Worm (Caenorhabditis elegans) whole organism, late embryonic: Measurements from ENCODE around the gene srv-9.

Experiments
- F13H6.1 ChIP-seq: sonication (generic microtip); optimal IDR thresholded peaks from 2 replicates; lab custom pipeline; 2016; ENCODE audit warnings: missing genetic modification characterization, missing compliant biosample characterization
- K02D7.2 ChIP-seq: sonication (generic microtip); optimal IDR thresholded peaks from 2 replicates; lab custom pipeline; 2017; ENCODE audit warnings: mild to moderate bottlenecking, missing genetic modification characterization, missing compliant biosample characterization
- T23F11.4 ChIP-seq: fragments of 200-800 bp; sonication (Bioruptor generic); optimal IDR thresholded peaks from 2 replicates; lab custom pipeline; 2018; ENCODE audit warnings: mild to moderate bottlenecking, missing genetic modification characterization, missing compliant biosample characterization
- ahr-1 ChIP-seq: sonication (generic microtip); optimal IDR thresholded peaks from 2 replicates; lab custom pipeline; 2016; ENCODE audit warnings: missing genetic modification characterization, missing compliant biosample characterization
- ceh-14 ChIP-seq: sonication (generic microtip); optimal IDR thresholded peaks from 2 replicates; lab custom pipeline; 2016; ENCODE audit warnings: missing genotype, missing genetic modification characterization, missing compliant biosample characterization
- ceh-19 ChIP-seq: fragments of 200-800 bp; sonication (Bioruptor generic); optimal IDR thresholded peaks from 2 replicates; lab custom pipeline; 2018; ENCODE audit warnings: mild to moderate bottlenecking, missing genetic modification characterization, missing compliant biosample characterization
- ceh-2 ChIP-seq: sonication (generic microtip); optimal IDR thresholded peaks from 2 replicates; lab custom pipeline; 2016; ENCODE audit warnings: missing genotype, missing genetic modification characterization, missing compliant biosample characterization
- ceh-24 ChIP-seq: sonication (generic microtip); optimal IDR thresholded peaks from 2 replicates; lab custom pipeline; 2016; ENCODE audit warnings: mild to moderate bottlenecking, missing genetic modification characterization, missing compliant biosample characterization
- ceh-30 ChIP-seq: fragments of 150-350 bp; optimal IDR thresholded peaks from 2 replicates; lab custom pipeline; 2014; ENCODE audit warnings: missing biosample characterization, missing genetic modification characterization
- ceh-45 ChIP-seq: fragments of 200-800 bp; sonication (Bioruptor generic); IDR thresholded peaks from 2 replicates; pipeline ENCODE4 v1.3.6; 2022; ENCODE audit warnings: missing genetic modification reagents, missing genetic modification characterization, missing compliant biosample characterization
- che-1 ChIP-seq: sonication (generic microtip); optimal IDR thresholded peaks from 2 replicates; lab custom pipeline; 2016; ENCODE audit warnings: mild to moderate bottlenecking, missing genetic modification characterization, missing compliant biosample characterization
- dmd-4 ChIP-seq: sonication (generic microtip); optimal IDR thresholded peaks from 2 replicates; lab custom pipeline; 2016; ENCODE audit warnings: borderline replicate concordance, missing genetic modification characterization, missing compliant biosample characterization
- dve-1 ChIP-seq: sonication (generic microtip); optimal IDR thresholded peaks from 2 replicates; lab custom pipeline; 2017; ENCODE audit warnings: antibody characterized with exemption, mild to moderate bottlenecking, missing genetic modification characterization, missing compliant biosample characterization
- elt-2 ChIP-seq: sonication (generic microtip); optimal IDR thresholded peaks from 2 replicates; lab custom pipeline; 2016; ENCODE audit warnings: missing genetic modification reagents, missing genetic modification characterization, missing compliant biosample characterization
- ets-4 ChIP-seq: sonication (generic microtip); optimal IDR thresholded peaks from 2 replicates; lab custom pipeline; 2016; ENCODE audit warnings: missing genetic modification characterization, missing compliant biosample characterization
- eyg-1 ChIP-seq: sonication (generic microtip); optimal IDR thresholded peaks from 2 replicates; lab custom pipeline; 2016; ENCODE audit warnings: missing genotype, missing genetic modification characterization, missing compliant biosample characterization
- fax-1 ChIP-seq: sonication (generic microtip); optimal IDR thresholded peaks from 2 replicates; lab custom pipeline; 2016; ENCODE audit warnings: missing genotype, missing genetic modification characterization, missing compliant biosample characterization
- fkh-10 ChIP-seq: fragments of 150-350 bp; optimal IDR thresholded peaks from 2 replicates; lab custom pipeline; 2014; ENCODE audit warnings: missing biosample characterization, missing genetic modification reagents, missing genetic modification characterization
- fkh-6 ChIP-seq: sonication (generic microtip); optimal IDR thresholded peaks from 2 replicates; lab custom pipeline; 2016; ENCODE audit warnings: missing genetic modification characterization, missing compliant biosample characterization
- hlh-30 ChIP-seq: sonication (generic microtip); optimal IDR thresholded peaks from 2 replicates; lab custom pipeline; 2017; ENCODE audit warnings: antibody characterized with exemption, missing genetic modification characterization, missing compliant biosample characterization; ENCODE audit not compliant: insufficient read depth
- hlh-6 ChIP-seq: sonication (generic microtip); optimal IDR thresholded peaks from 2 replicates; lab custom pipeline; 2016; ENCODE audit warnings: missing genotype, missing genetic modification characterization, missing compliant biosample characterization
- lim-6 ChIP-seq: sonication (generic microtip); optimal IDR thresholded peaks from 2 replicates; lab custom pipeline; 2016; ENCODE audit warnings: missing genetic modification characterization, missing compliant biosample characterization
- madf-2 ChIP-seq: sonication (generic microtip); optimal IDR thresholded peaks from 2 replicates; lab custom pipeline; 2017; ENCODE audit warnings: missing genetic modification characterization, missing compliant biosample characterization
- nhr-232 ChIP-seq: sonication (generic microtip); optimal IDR thresholded peaks from 2 replicates; lab custom pipeline; 2016; ENCODE audit warnings: missing genetic modification characterization, missing compliant biosample characterization
- pax-1 ChIP-seq: fragments of 150-350 bp; optimal IDR thresholded peaks from 2 replicates; lab custom pipeline; 2014; ENCODE audit warnings: missing biosample characterization, missing genetic modification characterization
- pha-4 ChIP-seq: fragments of 150-350 bp; optimal IDR thresholded peaks from 2 replicates; lab custom pipeline; 2018; ENCODE audit warnings: missing biosample characterization, missing genetic modification reagents, missing genetic modification characterization
- pros-1 ChIP-seq: fragments of 150-350 bp; optimal IDR thresholded peaks from 2 replicates; lab custom pipeline; 2014; ENCODE audit warnings: missing biosample characterization, missing genetic modification reagents, missing genetic modification characterization
- rnt-1 ChIP-seq: sonication (generic microtip); optimal IDR thresholded peaks from 2 replicates; lab custom pipeline; 2016; ENCODE audit warnings: missing genetic modification characterization, missing compliant biosample characterization
- sdc-2 ChIP-seq: sonication (generic microtip); optimal IDR thresholded peaks from 2 replicates; lab custom pipeline; 2016; ENCODE audit warnings: missing genotype, missing genetic modification characterization, missing compliant biosample characterization
- tbx-7 ChIP-seq: sonication (generic microtip); optimal IDR thresholded peaks from 2 replicates; lab custom pipeline; 2016; ENCODE audit warnings: missing genotype, missing genetic modification characterization, missing compliant biosample characterization
- ttx-3 ChIP-seq: sonication (generic microtip); optimal IDR thresholded peaks from 2 replicates; lab custom pipeline; 2016; ENCODE audit warnings: missing genetic modification reagents, missing genetic modification characterization, missing compliant biosample characterization
- unc-42 ChIP-seq: sonication (generic microtip); optimal IDR thresholded peaks from 2 replicates; lab custom pipeline; 2016; ENCODE audit warnings: missing genotype, missing genetic modification characterization, missing compliant biosample characterization
- unc-55 ChIP-seq: sonication (generic microtip); optimal IDR thresholded peaks from 2 replicates; lab custom pipeline; 2017; ENCODE audit warnings: missing biosample characterization, missing genetic modification reagents, missing genetic modification characterization
- unc-86 ChIP-seq: sonication (generic microtip); optimal IDR thresholded peaks from 2 replicates; lab custom pipeline; 2016; ENCODE audit warnings: missing genetic modification characterization, missing compliant biosample characterization

srv-9 gene

DNA sequence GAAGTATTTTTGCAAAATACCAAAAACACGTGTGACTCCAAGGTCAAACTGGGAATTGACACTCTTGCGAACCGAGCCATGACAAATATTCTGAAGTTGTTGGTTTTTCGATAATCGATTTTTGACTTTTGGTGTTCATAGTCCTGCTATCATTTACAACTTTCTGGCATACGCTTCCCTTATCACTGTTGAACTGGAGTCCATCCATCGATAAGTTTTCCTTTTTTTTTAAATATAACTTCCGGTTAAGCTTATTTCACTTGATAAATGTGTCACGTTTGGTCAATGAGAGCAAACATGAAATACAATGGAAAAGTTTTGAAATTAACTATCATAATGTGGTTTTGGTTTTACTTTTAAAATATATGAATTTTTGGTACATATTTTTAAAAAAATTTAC is 1.2 kb downstream of the srv-9 start:
- no peak for TF ChIP-seq hlh-30 (tag; lab: Kevin White, UChicago)
- TF ChIP-seq pax-1 (tag; lab: Kevin White, UChicago): no peak
- no peak for TF ChIP-seq rnt-1
- no peak for TF ChIP-seq dmd-4 (tag; lab: Kevin White, UChicago)
- no peak for TF ChIP-seq madf-2 (tag; lab: Kevin White, UChicago)
- no peak for TF ChIP-seq ceh-45 (GFP tag; lab: Robert Waterston, UW)
- no peak for TF ChIP-seq K02D7.2 (tag; lab: Kevin White, UChicago)
- TF ChIP-seq nhr-232: no peak
- TF ChIP-seq fkh-10 (GFP tag; lab: Kevin White, UChicago): no peak

DNA sequence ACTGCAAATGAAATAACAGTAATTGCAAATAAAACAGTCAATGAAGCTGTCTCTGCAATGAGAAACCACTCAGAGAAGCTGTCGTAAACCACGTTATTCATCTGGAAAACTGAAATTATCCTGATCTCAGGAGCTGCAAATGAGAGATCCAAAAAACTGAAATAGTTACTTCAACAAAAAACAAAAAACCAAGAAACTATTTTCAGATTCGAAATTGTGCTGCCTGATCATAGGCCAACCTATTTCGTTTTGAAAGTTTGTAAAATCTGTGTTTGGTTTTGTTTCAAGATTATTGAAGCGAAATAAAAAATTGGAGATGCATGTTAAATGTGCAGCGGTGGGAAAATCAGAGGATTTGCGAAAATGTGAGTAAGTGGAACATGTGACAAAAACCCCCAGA is 2.3 kb downstream of the srv-9 start, which contains the start of gene srv-8:
Gene srv-8, minus strand, starts transcription at position 101 of the 400 bp plus-strand sequence.
- TF ChIP-seq F13H6.1 (tag; lab: Kevin White, UChicago): no peak
- no peak for TF ChIP-seq ttx-3 (tag; lab: Kevin White, UChicago)
- no peak for TF ChIP-seq pros-1 (tag; lab: Kevin White, UChicago)
- no peak for TF ChIP-seq unc-86 (tag; lab: Kevin White, UChicago)
- TF ChIP-seq che-1: no peak
- TF ChIP-seq tbx-7 (tag; lab: Kevin White, UChicago): no peak
- TF ChIP-seq ets-4 (tag; lab: Kevin White, UChicago): no peak
- no peak for TF ChIP-seq fax-1 (tag; lab: Kevin White, UChicago)

DNA sequence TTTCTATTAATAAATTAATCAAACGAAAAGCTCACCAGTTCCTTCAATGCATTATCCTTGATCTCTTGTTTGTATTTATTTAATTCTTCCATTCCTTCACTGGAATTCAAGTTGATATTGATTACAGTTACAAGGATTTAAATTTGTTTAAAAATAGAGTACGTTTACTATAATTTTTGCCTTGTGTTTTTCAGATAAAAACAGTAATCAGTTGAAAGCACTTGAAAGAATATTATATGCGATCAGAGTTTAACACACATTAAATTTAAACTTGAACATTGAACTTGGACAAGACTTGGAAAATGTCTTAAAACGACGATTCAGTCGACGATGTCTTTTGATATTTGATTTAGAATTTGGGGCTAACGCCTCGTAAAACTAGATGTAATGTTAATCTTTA is 5.4 kb downstream of the srv-9 start, which contains the start of gene F53F1.6:
Gene F53F1.6, minus strand, starts transcription at position 101 of the 400 bp plus-strand sequence.
- no peak for TF ChIP-seq T23F11.4 (GFP tag; lab: Kevin White, UChicago)

DNA sequence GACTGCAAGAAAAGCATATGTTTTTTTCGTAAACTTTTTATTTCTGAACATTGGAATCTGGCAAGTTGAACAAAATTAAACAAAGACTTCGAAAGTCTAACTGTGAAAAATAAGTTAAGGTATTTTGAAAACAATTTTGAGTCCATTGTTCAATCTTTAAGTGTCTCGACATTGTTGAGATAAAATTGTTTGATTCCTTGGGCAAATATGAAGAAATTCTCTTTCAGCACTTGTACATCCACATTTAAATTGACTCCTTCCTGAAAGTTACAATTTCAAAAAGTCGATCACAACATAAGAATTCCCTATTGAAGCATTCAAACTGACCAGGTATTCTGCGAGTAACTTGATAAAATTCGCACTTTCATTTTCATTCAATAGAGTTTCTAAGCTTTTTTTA is 6.9 kb downstream of the srv-9 start:
- TF ChIP-seq eyg-1 (tag; lab: Kevin White, UChicago) (no peak), hlh-6 (tag; lab: Kevin White, UChicago) (no peak), ets-4 (tag; lab: Kevin White, UChicago) (no peak), elt-2 (tag; lab: Kevin White, UChicago) (no peak), ceh-30 (tag; lab: Kevin White, UChicago) (no peak), unc-55 (GFP tag; lab: Kevin White, UChicago) (no peak), ceh-19 (no peak), che-1 (no peak), unc-86 (tag; lab: Kevin White, UChicago) (no peak), unc-42 (tag; lab: Kevin White, UChicago) (no peak), ceh-2 (no peak), dve-1 (tag; lab: Kevin White, UChicago) (no peak), lim-6 (tag; lab: Kevin White, UChicago) (no peak), ceh-24 (no peak)

DNA sequence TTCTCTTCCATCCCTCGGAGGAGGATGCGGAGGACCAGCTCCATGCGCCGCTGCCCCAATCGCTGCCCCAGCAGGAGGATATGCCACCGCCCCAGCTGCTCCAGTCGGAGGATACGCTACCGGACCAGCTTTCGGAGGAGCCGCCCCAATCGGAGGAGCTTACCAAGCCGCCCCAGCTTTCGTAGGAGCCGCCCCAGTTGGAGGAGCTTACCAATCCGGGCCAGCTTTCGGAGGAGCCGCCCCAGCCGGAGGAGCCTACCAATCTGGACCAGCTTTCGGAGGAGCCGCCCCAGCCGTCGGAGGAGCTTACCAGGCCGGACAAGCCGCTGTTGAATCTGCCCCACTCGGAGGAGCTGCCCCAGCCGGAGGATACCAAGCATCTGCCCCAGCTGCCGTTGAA is 7.5 kb downstream of the srv-9 start:
- no peak for TF ChIP-seq ceh-14
- TF ChIP-seq T23F11.4 (GFP tag; lab: Kevin White, UChicago): peak; percentile 73
- TF ChIP-seq ahr-1 (tag; lab: Kevin White, UChicago): no peak
- TF ChIP-seq sdc-2 (tag; lab: Kevin White, UChicago): peak; percentile 12
- peak; percentile 35 for TF ChIP-seq che-1
- no peak for TF ChIP-seq eyg-1 (tag; lab: Kevin White, UChicago)
- TF ChIP-seq K02D7.2 (tag; lab: Kevin White, UChicago): peak; percentile 59
- TF ChIP-seq nhr-232: peak; percentile 21
- TF ChIP-seq fkh-6 (tag; lab: Kevin White, UChicago): peak; percentile 26
- TF ChIP-seq pha-4: no peak
